Fruit fly (Drosophila melanogaster) whole organism, embryonic: ENCODE data around the gene CG17855.

Source experiments
- Abd-B ChIP-seq: fragments of 200-800 bp; sonication (Bioruptor generic); optimal IDR thresholded peaks from 2 replicates; lab custom pipeline; 2018; ENCODE audit warnings: missing biosample characterization, mild to moderate bottlenecking, missing genetic modification characterization, moderate library complexity
- Asciz ChIP-seq: fragments of 200-800 bp; sonication (Bioruptor generic); optimal IDR thresholded peaks from 2 replicates; lab custom pipeline; 2017; ENCODE audit warnings: missing biosample characterization, mild to moderate bottlenecking, missing genetic modification characterization, missing genetic modification reagents
- BEAF-32 ChIP-seq: fragments of 200-800 bp; sonication (Bioruptor generic); optimal IDR thresholded peaks from 3 replicates; lab custom pipeline; 2017; ENCODE audit warnings: missing biosample characterization, missing genetic modification characterization, mild to moderate bottlenecking, moderate library complexity, missing genetic modification reagents
- CG10321 ChIP-seq: fragments of 200-800 bp; sonication (Bioruptor generic); IDR thresholded peaks from 2 replicates; pipeline ENCODE4 v1.3.6; 2022; ENCODE audit warnings: missing biosample characterization, missing genetic modification characterization
- CG13123 ChIP-seq: fragments of 200-800 bp; sonication (Bioruptor generic); optimal IDR thresholded peaks from 2 replicates; lab custom pipeline; 2016; ENCODE audit warnings: missing biosample characterization, missing genetic modification characterization
- CG14014 ChIP-seq: fragments of 200-800 bp; sonication (Bioruptor generic); IDR thresholded peaks from 2 replicates; pipeline ENCODE4 v1.3.6; 2022; ENCODE audit warnings: missing biosample characterization, missing genetic modification characterization
- CG14050 ChIP-seq: fragments of 200-800 bp; sonication (Bioruptor generic); IDR thresholded peaks from 3 replicates; pipeline ENCODE4 v1.3.6; 2022; ENCODE audit warnings: missing biosample characterization, missing genetic modification characterization
- CG14667 ChIP-seq: fragments of 200-800 bp; sonication (Bioruptor generic); IDR thresholded peaks from 2 replicates; pipeline ENCODE4 v1.3.6; 2022; ENCODE audit warnings: missing biosample characterization, missing genetic modification characterization
- CG14710 ChIP-seq: fragments of 200-800 bp; sonication (Bioruptor generic); optimal IDR thresholded peaks from 3 replicates; lab custom pipeline; 2019; ENCODE audit warnings: missing biosample characterization, mild to moderate bottlenecking, missing genetic modification characterization, moderate library complexity
- CG15479 ChIP-seq: fragments of 200-800 bp; sonication (Bioruptor generic); optimal IDR thresholded peaks from 3 replicates; lab custom pipeline; 2019; ENCODE audit warnings: missing biosample characterization, mild to moderate bottlenecking, missing genetic modification characterization, moderate library complexity
- CG3847 ChIP-seq: fragments of 200-800 bp; sonication (Bioruptor generic); IDR thresholded peaks from 2 replicates; pipeline ENCODE4 v1.3.6; 2022; ENCODE audit warnings: missing biosample characterization, missing genetic modification characterization
- CG4854 ChIP-seq: fragments of 200-800 bp; sonication (Bioruptor generic); optimal IDR thresholded peaks from 2 replicates; lab custom pipeline; 2016; ENCODE audit warnings: missing biosample characterization, missing genetic modification characterization, inconsistent platforms
- CG6175 ChIP-seq: fragments of 200-800 bp; sonication (Bioruptor generic); IDR thresholded peaks from 3 replicates; pipeline ENCODE4 v1.3.6; 2022; ENCODE audit warnings: missing biosample characterization, missing genetic modification characterization
- CG6689 ChIP-seq: fragments of 200-800 bp; sonication (Bioruptor generic); IDR thresholded peaks from 2 replicates; pipeline ENCODE4 v1.3.6; 2022; ENCODE audit warnings: missing biosample characterization, missing genetic modification characterization
- CG6765 ChIP-seq: fragments of 200-800 bp; sonication (Bioruptor generic); optimal IDR thresholded peaks from 3 replicates; lab custom pipeline; 2017; ENCODE audit warnings: missing biosample characterization, mild to moderate bottlenecking, missing genetic modification characterization
- CG7271 ChIP-seq: fragments of 200-800 bp; sonication (Bioruptor generic); optimal IDR thresholded peaks from 2 replicates; lab custom pipeline; 2018; ENCODE audit warnings: missing biosample characterization, mild to moderate bottlenecking, missing genetic modification characterization, moderate library complexity
- CG7372 ChIP-seq: fragments of 200-800 bp; sonication (Bioruptor generic); IDR thresholded peaks from 2 replicates; pipeline ENCODE4 v1.3.6; 2022; ENCODE audit warnings: missing biosample characterization, missing genetic modification characterization
- CG7928 ChIP-seq: fragments of 200-800 bp; sonication (Bioruptor generic); optimal IDR thresholded peaks from 2 replicates; lab custom pipeline; 2017; ENCODE audit warnings: missing biosample characterization, mild to moderate bottlenecking, missing genetic modification characterization
- CG8290 ChIP-seq, 3 experiments: fragments of 200-800 bp; sonication (Bioruptor generic); optimal IDR thresholded peaks; 2 replicates each; lab custom pipeline; 2016 to 2019; ENCODE audit warnings: missing biosample characterization in 3 of 3, missing genetic modification characterization in 3 of 3, mild to moderate bottlenecking in 2 of 3, moderate library complexity in 1 of 3
- Elba2 ChIP-seq: fragments of 200-800 bp; sonication (Bioruptor generic); optimal IDR thresholded peaks from 3 replicates; lab custom pipeline; 2016; ENCODE audit warnings: missing biosample characterization, missing genetic modification characterization
- HLHmδ ChIP-seq: fragments of 200-800 bp; sonication (Bioruptor generic); optimal IDR thresholded peaks from 2 replicates; lab custom pipeline; 2018; ENCODE audit warnings: missing biosample characterization, mild to moderate bottlenecking, missing genetic modification characterization, moderate library complexity
- Hey ChIP-seq: fragments of 200-800 bp; sonication (Bioruptor generic); optimal IDR thresholded peaks from 3 replicates; lab custom pipeline; 2018; ENCODE audit warnings: missing biosample characterization, mild to moderate bottlenecking, missing genetic modification characterization
- Hr78 ChIP-seq, 2 experiments: fragments of 200-800 bp in 1 of 2; fragments of >200 bp in 1 of 2; sonication (Bioruptor generic) in 1 of 2; optimal IDR thresholded peaks; 2 replicates each; lab custom pipeline; 2017 to 2019; ENCODE audit warnings: missing biosample characterization in 2 of 2, missing genetic modification characterization in 2 of 2, mild to moderate bottlenecking in 1 of 2, moderate library complexity in 1 of 2
- Lpt ChIP-seq: fragments of >200 bp; optimal IDR thresholded peaks from 2 replicates; lab custom pipeline; 2018; ENCODE audit warnings: missing biosample characterization, missing genetic modification characterization
- Ptx1 ChIP-seq: fragments of 200-800 bp; sonication (Bioruptor generic); IDR thresholded peaks from 2 replicates; pipeline ENCODE4 v1.3.6; 2022; ENCODE audit warnings: missing biosample characterization, missing genetic modification characterization
- TFAM ChIP-seq: fragments of 200-800 bp; sonication (Bioruptor generic); optimal IDR thresholded peaks from 2 replicates; lab custom pipeline; 2017; ENCODE audit warnings: missing biosample characterization, missing genetic modification characterization, inconsistent platforms
- ab ChIP-seq: fragments of 200-800 bp; sonication (Bioruptor generic); optimal IDR thresholded peaks from 2 replicates; lab custom pipeline; 2016; ENCODE audit warnings: missing biosample characterization, missing genetic modification characterization
- bowl ChIP-seq: fragments of 200-800 bp; sonication (Bioruptor generic); IDR thresholded peaks from 2 replicates; pipeline ENCODE4 v1.3.6; 2022; ENCODE audit warnings: missing biosample characterization, missing genetic modification characterization
- btn ChIP-seq: fragments of 200-800 bp; sonication (Bioruptor generic); optimal IDR thresholded peaks from 2 replicates; lab custom pipeline; 2016; ENCODE audit warnings: missing biosample characterization, missing genetic modification characterization
- dimm ChIP-seq: fragments of 200-800 bp; sonication (Bioruptor generic); IDR thresholded peaks from 2 replicates; pipeline ENCODE4 v1.3.6; 2022; ENCODE audit warnings: missing biosample characterization, missing genetic modification characterization
- dmrt11E ChIP-seq: fragments of 200-800 bp; sonication (Bioruptor generic); optimal IDR thresholded peaks from 3 replicates; lab custom pipeline; 2018; ENCODE audit warnings: missing biosample characterization, mild to moderate bottlenecking, missing genetic modification characterization, moderate library complexity
- hbn ChIP-seq: fragments of 200-800 bp; sonication (Bioruptor generic); IDR thresholded peaks from 2 replicates; pipeline ENCODE4 v1.3.6; 2022; ENCODE audit warnings: missing biosample characterization, missing genetic modification characterization; ENCODE audit not compliant: partially characterized antibody
- hkb ChIP-seq, 2 experiments: fragments of 200-800 bp in 1 of 2; fragments of >200 bp in 1 of 2; sonication (Bioruptor generic) in 1 of 2; IDR thresholded peaks in 1 of 2; optimal IDR thresholded peaks in 1 of 2; 2 replicates each; pipeline versions ENCODE4 v1.3.6 to Lab custom; 2017 to 2022; ENCODE audit warnings: missing biosample characterization in 1 of 2, missing genetic modification characterization in 1 of 2
- hth ChIP-seq: fragments of >200 bp; optimal IDR thresholded peaks from 2 replicates; lab custom pipeline; 2017; ENCODE audit warnings: inconsistent platforms
- inv ChIP-seq: fragments of 200-800 bp; sonication (Bioruptor generic); IDR thresholded peaks from 2 replicates; pipeline ENCODE4 v1.3.6; 2022; ENCODE audit warnings: missing biosample characterization, missing genetic modification characterization; ENCODE audit not compliant: partially characterized antibody
- lov ChIP-seq, 2 experiments: fragments of 200-800 bp in 1 of 2; fragments of >200 bp in 1 of 2; sonication (Bioruptor generic) in 1 of 2; IDR thresholded peaks in 1 of 2; optimal IDR thresholded peaks in 1 of 2; 2 replicates in 1 of 2; 3 replicates in 1 of 2; pipeline versions ENCODE4 v1.3.6 to Lab custom; 2017 to 2022; ENCODE audit warnings: missing biosample characterization in 1 of 2, missing genetic modification characterization in 1 of 2
- luna ChIP-seq: fragments of 200-800 bp; sonication (Bioruptor generic); optimal IDR thresholded peaks from 2 replicates; lab custom pipeline; 2016; ENCODE audit warnings: missing biosample characterization, missing genetic modification characterization
- nmo ChIP-seq: fragments of 200-800 bp; sonication (Bioruptor generic); optimal IDR thresholded peaks from 2 replicates; lab custom pipeline; 2018; ENCODE audit warnings: missing biosample characterization, mild to moderate bottlenecking, missing genetic modification characterization, moderate library complexity
- pfk ChIP-seq: fragments of 200-800 bp; sonication (Bioruptor generic); optimal IDR thresholded peaks from 2 replicates; lab custom pipeline; 2018; ENCODE audit warnings: missing biosample characterization, mild to moderate bottlenecking, missing genetic modification characterization, moderate library complexity
- psq ChIP-seq: fragments of 200-800 bp; sonication (Bioruptor generic); optimal IDR thresholded peaks from 2 replicates; lab custom pipeline; 2017; ENCODE audit warnings: missing biosample characterization, missing genetic modification characterization
- ranshi ChIP-seq: fragments of 200-800 bp; sonication (Bioruptor generic); IDR thresholded peaks from 2 replicates; pipeline ENCODE4 v1.3.6; 2022; ENCODE audit warnings: missing biosample characterization, missing genetic modification characterization
- rib ChIP-seq: fragments of 200-800 bp; sonication (Bioruptor generic); IDR thresholded peaks from 2 replicates; pipeline ENCODE4 v1.3.6; 2022; ENCODE audit warnings: missing biosample characterization, missing genetic modification characterization
- salm ChIP-seq: fragments of 200-800 bp; sonication (Bioruptor generic); optimal IDR thresholded peaks from 2 replicates; lab custom pipeline; 2018; ENCODE audit warnings: missing biosample characterization, mild to moderate bottlenecking, missing genetic modification characterization
- tin ChIP-seq: fragments of 200-800 bp; sonication (Bioruptor generic); optimal IDR thresholded peaks from 3 replicates; lab custom pipeline; 2016; ENCODE audit warnings: missing biosample characterization, missing genetic modification characterization
- ttk ChIP-seq: fragments of 200-800 bp; sonication (Bioruptor generic); IDR thresholded peaks from 2 replicates; pipeline ENCODE4 v2.1.2; 2022; ENCODE audit warnings: missing biosample characterization, missing genetic modification characterization
- usp ChIP-seq: fragments of >200 bp; optimal IDR thresholded peaks from 2 replicates; lab custom pipeline; 2017; ENCODE audit warnings: missing biosample characterization, missing genetic modification characterization
- vnd ChIP-seq: fragments of 200-800 bp; sonication (Bioruptor generic); IDR thresholded peaks from 3 replicates; pipeline ENCODE4 v1.3.6; 2022; ENCODE audit warnings: missing biosample characterization, missing genetic modification characterization; ENCODE audit not compliant: partially characterized antibody

CG17855 gene

dm6 chr2L:9498185-9498984 lies 41.9 kb upstream of the CG17855 start (continued):
- TF ChIP-seq tin (GFP tag; lab: Kevin White, UChicago) = peak; percentile 46
- peak; percentile 50 for TF ChIP-seq Hey (tag; lab: Kevin White, UChicago)
- no peak for TF ChIP-seq CG13123
- TF ChIP-seq ttk = peak; percentile 49; the same call in 1 of the 2 replicates
- TF ChIP-seq hbn = no peak
- 0 out of 2 replicates have a peak, but pooled peaks have one; percentile 16 for TF ChIP-seq CG10321 (GFP tag; lab: Robert Waterston, UW)
- TF ChIP-seq Ptx1 (GFP tag; lab: Robert Waterston, UW) = peak; percentile 73
- TF ChIP-seq BEAF-32 (GFP tag; lab: Kevin White, UChicago) = no peak
- no peak for TF ChIP-seq Hr78 (GFP tag; optimal IDR thresholded peaks at IDR 0.05; lab: Kevin White, UChicago)
- TF ChIP-seq vnd = peak; percentile 45; the same call in 1 of the 3 replicates
- peak; percentile 48; the same call in 1 of the 2 replicates for TF ChIP-seq CG3847 (GFP tag; lab: Robert Waterston, UW)
- peak; percentile 6 for TF ChIP-seq CG6765 (GFP tag; lab: Kevin White, UChicago)
- TF ChIP-seq Abd-B (GFP tag; lab: Kevin White, UChicago) = peak; percentile 54
- TF ChIP-seq hkb (optimal IDR thresholded peaks at IDR 0.05; lab: Kevin White, UChicago) = no peak
- TF ChIP-seq hkb (GFP tag; IDR thresholded peaks at IDR 0.05; lab: Robert Waterston, UW) = peak; percentile 60
- TF ChIP-seq CG4854 (GFP tag; lab: Kevin White, UChicago) = peak; percentile 20
- TF ChIP-seq hth (lab: Kevin White, UChicago) = no peak
- TF ChIP-seq psq (GFP tag; lab: Kevin White, UChicago) = no peak
- TF ChIP-seq CG7928 = no peak
- TF ChIP-seq salm (tag; lab: Kevin White, UChicago) = no peak
- TF ChIP-seq CG15479 (GFP tag; lab: Kevin White, UChicago) = no peak
- peak; percentile 50 for TF ChIP-seq Asciz (GFP tag; lab: Kevin White, UChicago)
- no peak for TF ChIP-seq CG7271 (tag; lab: Kevin White, UChicago)
- TF ChIP-seq btn (GFP tag; lab: Kevin White, UChicago) = peak; percentile 43
- no peak for TF ChIP-seq pfk
- TF ChIP-seq lov (optimal IDR thresholded peaks at IDR 0.05; lab: Kevin White, UChicago) = no peak
- TF ChIP-seq lov (GFP tag; IDR thresholded peaks at IDR 0.05; lab: Robert Waterston, UW) = peak; percentile 62; the same call in 1 of the 3 replicates
- TF ChIP-seq CG6689 (GFP tag; lab: Robert Waterston, UW) = peak; percentile 70
- TF ChIP-seq CG14710 (tag; lab: Kevin White, UChicago) = peak; percentile 47
- TF ChIP-seq CG14014 (GFP tag; lab: Robert Waterston, UW) = peak; percentile 52; the same call in 1 of the 2 replicates
- no peak for TF ChIP-seq Lpt
- TF ChIP-seq CG7372 (GFP tag; lab: Robert Waterston, UW) = no peak
- no peak for TF ChIP-seq usp (GFP tag; lab: Kevin White, UChicago)
- no peak for TF ChIP-seq TFAM (GFP tag; lab: Kevin White, UChicago)
- TF ChIP-seq bowl = no peak
- TF ChIP-seq ab (GFP tag; lab: Kevin White, UChicago) = no peak
- no peak for TF ChIP-seq dimm (GFP tag; lab: Robert Waterston, UW)
- peak; percentile 78 for TF ChIP-seq nmo (GFP tag; lab: Kevin White, UChicago)
- no peak for TF ChIP-seq HLHmδ
- peak; percentile 56 for TF ChIP-seq CG14050 (GFP tag; lab: Robert Waterston, UW)
- TF ChIP-seq dmrt11E = peak; percentile 45
- 0 out of 2 replicates have a peak, but pooled peaks have one; percentile 9 for TF ChIP-seq CG14667
- TF ChIP-seq ranshi (GFP tag; lab: Robert Waterston, UW) = peak; percentile 65; the same call in 1 of the 2 replicates
- TF ChIP-seq CG8290 (GFP tag; optimal IDR thresholded peaks at IDR 0.05; lab: Kevin White, UChicago) = no peak
- TF ChIP-seq CG8290 (tag; optimal IDR thresholded peaks at IDR 0.05; lab: Kevin White, UChicago) = peak in 1 of 2 experiments; percentile 72
- TF ChIP-seq rib = peak; percentile 46
- TF ChIP-seq inv (GFP tag; lab: Robert Waterston, UW) = no peak
- peak; percentile 15; the same call in 1 of the 3 replicates for TF ChIP-seq CG6175 (GFP tag; lab: Robert Waterston, UW)
- TF ChIP-seq luna (GFP tag; lab: Kevin White, UChicago) = peak; percentile 8
- no peak for TF ChIP-seq Elba2 (GFP tag; lab: Kevin White, UChicago)
